Fruit fly (Drosophila melanogaster) whole organism, embryonic: ENCODE measurements around the gene Fer3.

Source experiments
- Atf6 ChIP-seq: fragments of 200-800 bp; sonication (Bioruptor generic); IDR thresholded peaks from 2 replicates; pipeline ENCODE4 v1.3.6; 2022; ENCODE audit warnings: missing biosample characterization, missing genetic modification characterization
- BtbVII ChIP-seq: fragments of 200-800 bp; sonication (Bioruptor generic); optimal IDR thresholded peaks from 3 replicates; lab custom pipeline; 2017; ENCODE audit warnings: missing biosample characterization, mild to moderate bottlenecking, missing genetic modification characterization
- CG10565 ChIP-seq: fragments of 200-800 bp; sonication (Bioruptor generic); optimal IDR thresholded peaks from 3 replicates; lab custom pipeline; 2016; ENCODE audit warnings: missing biosample characterization, mild to moderate bottlenecking, missing genetic modification characterization
- CG12299 ChIP-seq: fragments of 200-800 bp; sonication (Bioruptor generic); optimal IDR thresholded peaks from 2 replicates; lab custom pipeline; 2018; ENCODE audit warnings: missing biosample characterization, mild to moderate bottlenecking, missing genetic modification characterization
- CG15073 ChIP-seq: fragments of 200-800 bp; sonication (Bioruptor generic); optimal IDR thresholded peaks from 2 replicates; lab custom pipeline; 2016; ENCODE audit warnings: missing biosample characterization, missing genetic modification characterization
- CG1602 ChIP-seq: fragments of 200-800 bp; sonication (Bioruptor generic); optimal IDR thresholded peaks from 3 replicates; lab custom pipeline; 2016; ENCODE audit warnings: missing biosample characterization, missing genetic modification characterization
- CG1832 ChIP-seq: fragments of 200-800 bp; sonication (Bioruptor generic); optimal IDR thresholded peaks from 2 replicates; lab custom pipeline; 2017; ENCODE audit warnings: missing biosample characterization, mild to moderate bottlenecking, missing genetic modification characterization, inconsistent platforms
- CG18476 ChIP-seq: fragments of 200-800 bp; sonication (Bioruptor generic); optimal IDR thresholded peaks from 2 replicates; lab custom pipeline; 2016; ENCODE audit warnings: missing biosample characterization, mild to moderate bottlenecking, missing genetic modification characterization
- CG2120 ChIP-seq: fragments of 200-800 bp; sonication (Bioruptor generic); optimal IDR thresholded peaks from 3 replicates; lab custom pipeline; 2016; ENCODE audit warnings: missing biosample characterization, missing genetic modification characterization
- CG2129 ChIP-seq: fragments of 200-800 bp; sonication (Bioruptor generic); IDR thresholded peaks from 2 replicates; pipeline ENCODE4 v1.3.6; 2022; ENCODE audit warnings: missing biosample characterization, missing genetic modification characterization; ENCODE audit not compliant: partially characterized antibody
- CG3065 ChIP-seq: fragments of 200-800 bp; sonication (Bioruptor generic); optimal IDR thresholded peaks from 2 replicates; lab custom pipeline; 2016; ENCODE audit warnings: missing biosample characterization, missing genetic modification characterization
- CG3407 ChIP-seq: fragments of 200-800 bp; sonication (Bioruptor generic); optimal IDR thresholded peaks from 2 replicates; lab custom pipeline; 2018; ENCODE audit warnings: missing biosample characterization, mild to moderate bottlenecking, missing genetic modification characterization
- CG3995 ChIP-seq: fragments of 200-800 bp; sonication (Bioruptor generic); optimal IDR thresholded peaks from 3 replicates; lab custom pipeline; 2016; ENCODE audit warnings: missing biosample characterization, missing genetic modification characterization
- CG4360 ChIP-seq: fragments of 200-800 bp; sonication (Bioruptor generic); IDR thresholded peaks from 2 replicates; pipeline ENCODE4 v1.3.6; 2022; ENCODE audit warnings: missing biosample characterization, missing genetic modification characterization
- CG8290 ChIP-seq, 3 experiments: fragments of 200-800 bp; sonication (Bioruptor generic); optimal IDR thresholded peaks; 2 replicates each; lab custom pipeline; 2016 to 2019; ENCODE audit warnings: missing biosample characterization in 3 of 3, missing genetic modification characterization in 3 of 3, mild to moderate bottlenecking in 2 of 3, moderate library complexity in 1 of 3
- E2f1 ChIP-seq: fragments of 200-800 bp; sonication (Bioruptor generic); IDR thresholded peaks from 2 replicates; pipeline ENCODE4 v1.3.6; 2022; ENCODE audit warnings: missing biosample characterization, missing genetic modification characterization
- Fer1 ChIP-seq: fragments of 200-800 bp; sonication (Bioruptor generic); optimal IDR thresholded peaks from 2 replicates; lab custom pipeline; 2017; ENCODE audit warnings: missing biosample characterization, mild to moderate bottlenecking, missing genetic modification characterization
- Jarid2 ChIP-seq: fragments of 200-800 bp; sonication (Bioruptor generic); optimal IDR thresholded peaks from 3 replicates; lab custom pipeline; 2017; ENCODE audit warnings: mild to moderate bottlenecking, missing biosample characterization, missing genetic modification reagents, missing genetic modification characterization
- Med ChIP-seq: fragments of 200-800 bp; sonication (Bioruptor generic); peaks from one replicate; lab custom pipeline; 2016; ENCODE audit warnings: missing biosample characterization, missing genetic modification characterization, mild to moderate bottlenecking, inconsistent platforms, moderate library complexity
- Nf-YA ChIP-seq: fragments of 200-800 bp; sonication (Bioruptor generic); IDR thresholded peaks from 2 replicates; pipeline ENCODE4 v1.3.6; 2022; ENCODE audit warnings: missing biosample characterization, missing genetic modification characterization
- Pdp1 ChIP-seq, 2 experiments: fragments of 200-800 bp; sonication (Bioruptor generic); optimal IDR thresholded peaks; 3 replicates each; lab custom pipeline; 2016; ENCODE audit warnings: missing biosample characterization in 2 of 2, missing genetic modification characterization in 2 of 2, mild to moderate bottlenecking in 1 of 2, moderate library complexity in 1 of 2
- Poxn ChIP-seq: fragments of 200-800 bp; sonication (Bioruptor generic); IDR thresholded peaks from 2 replicates; pipeline ENCODE4 v1.3.6; 2022; ENCODE audit warnings: missing biosample characterization, missing genetic modification characterization
- Sox102F ChIP-seq: fragments of 200-800 bp; sonication (Bioruptor generic); optimal IDR thresholded peaks from 2 replicates; lab custom pipeline; 2018; ENCODE audit warnings: missing biosample characterization, mild to moderate bottlenecking, missing genetic modification characterization, moderate library complexity
- Vsx1 ChIP-seq: fragments of 200-800 bp; sonication (Bioruptor generic); optimal IDR thresholded peaks from 2 replicates; lab custom pipeline; 2017; ENCODE audit warnings: missing biosample characterization, mild to moderate bottlenecking, missing genetic modification characterization, missing genetic modification reagents
- ase ChIP-seq: fragments of 200-800 bp; sonication (Bioruptor generic); IDR thresholded peaks from 3 replicates; pipeline ENCODE4 v1.3.6; 2022; ENCODE audit warnings: missing biosample characterization, missing genetic modification characterization
- bsh ChIP-seq, 2 experiments: fragments of 200-800 bp; sonication (Bioruptor generic); optimal IDR thresholded peaks; 2 replicates each; lab custom pipeline; 2017 to 2018; ENCODE audit warnings: mild to moderate bottlenecking in 2 of 2, missing biosample characterization in 2 of 2, missing genetic modification characterization in 2 of 2, moderate library complexity in 1 of 2
- cato ChIP-seq: fragments of 200-800 bp; sonication (Bioruptor generic); optimal IDR thresholded peaks from 2 replicates; lab custom pipeline; 2016; ENCODE audit warnings: missing biosample characterization, missing genetic modification characterization, borderline replicate concordance
- caup ChIP-seq: fragments of 200-800 bp; sonication (Bioruptor generic); optimal IDR thresholded peaks from 3 replicates; lab custom pipeline; 2017; ENCODE audit warnings: missing biosample characterization, mild to moderate bottlenecking, missing genetic modification characterization, moderate library complexity; ENCODE audit not compliant: severe bottlenecking
- cg ChIP-seq: fragments of 200-800 bp; sonication (Bioruptor generic); optimal IDR thresholded peaks from 3 replicates; lab custom pipeline; 2019; ENCODE audit warnings: missing biosample characterization, mild to moderate bottlenecking, missing genetic modification characterization, moderate library complexity
- dm ChIP-seq: fragments of 200-800 bp; sonication (Bioruptor generic); optimal IDR thresholded peaks from 3 replicates; lab custom pipeline; 2016; ENCODE audit warnings: missing biosample characterization, missing genetic modification characterization
- fd3F ChIP-seq: fragments of 200-800 bp; sonication (Bioruptor generic); optimal IDR thresholded peaks from 2 replicates; lab custom pipeline; 2018; ENCODE audit warnings: missing biosample characterization, mild to moderate bottlenecking, missing genetic modification characterization, moderate library complexity
- gcm ChIP-seq: fragments of 200-800 bp; sonication (Bioruptor generic); optimal IDR thresholded peaks from 2 replicates; lab custom pipeline; 2019; ENCODE audit warnings: missing biosample characterization, mild to moderate bottlenecking, missing genetic modification characterization, moderate library complexity
- grn ChIP-seq: fragments of 200-800 bp; sonication (Bioruptor generic); optimal IDR thresholded peaks from 3 replicates; lab custom pipeline; 2017; ENCODE audit warnings: missing biosample characterization, missing genetic modification characterization
- hb ChIP-seq: fragments of 200-800 bp; sonication (Bioruptor generic); IDR thresholded peaks from 3 replicates; pipeline ENCODE4 v1.3.6; 2022; ENCODE audit warnings: missing biosample characterization, missing genetic modification characterization; ENCODE audit not compliant: partially characterized antibody
- insv ChIP-seq, 2 experiments: fragments of 200-800 bp; sonication (Bioruptor generic); optimal IDR thresholded peaks; 3 replicates each; lab custom pipeline; 2016 to 2018; ENCODE audit warnings: missing biosample characterization in 2 of 2, missing genetic modification characterization in 2 of 2
- klu ChIP-seq: fragments of 200-800 bp; sonication (Bioruptor generic); IDR thresholded peaks from 2 replicates; pipeline ENCODE4 v1.3.6; 2022; ENCODE audit warnings: missing biosample characterization, missing genetic modification characterization
- lab ChIP-seq: fragments of 200-800 bp; sonication (Bioruptor generic); optimal IDR thresholded peaks from 3 replicates; lab custom pipeline; 2017; ENCODE audit warnings: missing biosample characterization, missing genetic modification characterization, mild to moderate bottlenecking, moderate library complexity, missing genetic modification reagents
- lov ChIP-seq, 2 experiments: fragments of 200-800 bp in 1 of 2; fragments of >200 bp in 1 of 2; sonication (Bioruptor generic) in 1 of 2; IDR thresholded peaks in 1 of 2; optimal IDR thresholded peaks in 1 of 2; 2 replicates in 1 of 2; 3 replicates in 1 of 2; pipeline versions ENCODE4 v1.3.6 to Lab custom; 2017 to 2022; ENCODE audit warnings: missing biosample characterization in 1 of 2, missing genetic modification characterization in 1 of 2
- mam ChIP-seq: fragments of 200-800 bp; sonication (Bioruptor generic); optimal IDR thresholded peaks from 3 replicates; lab custom pipeline; 2016; ENCODE audit warnings: missing biosample characterization, missing genetic modification characterization
- pnt ChIP-seq: fragments of 200-800 bp; sonication (Bioruptor generic); optimal IDR thresholded peaks from 3 replicates; lab custom pipeline; 2016; ENCODE audit warnings: missing biosample characterization, missing genetic modification characterization
- psq ChIP-seq: fragments of 200-800 bp; sonication (Bioruptor generic); optimal IDR thresholded peaks from 2 replicates; lab custom pipeline; 2017; ENCODE audit warnings: missing biosample characterization, missing genetic modification characterization
- slp2 ChIP-seq: fragments of 200-800 bp; sonication (Bioruptor generic); optimal IDR thresholded peaks from 2 replicates; lab custom pipeline; 2016; ENCODE audit warnings: missing biosample characterization, missing genetic modification characterization
- sqz ChIP-seq: fragments of 200-800 bp; sonication (Bioruptor generic); optimal IDR thresholded peaks from 3 replicates; lab custom pipeline; 2018; ENCODE audit warnings: missing biosample characterization, mild to moderate bottlenecking, missing genetic modification characterization
- sug ChIP-seq: fragments of 200-800 bp; optimal IDR thresholded peaks from 2 replicates; lab custom pipeline; 2019; ENCODE audit warnings: missing biosample characterization, mild to moderate bottlenecking, missing genetic modification characterization, moderate library complexity
- tap ChIP-seq: fragments of 200-800 bp; optimal IDR thresholded peaks from 3 replicates; lab custom pipeline; 2019; ENCODE audit warnings: missing biosample characterization, mild to moderate bottlenecking, missing genetic modification characterization, moderate library complexity
- wor ChIP-seq: fragments of 200-800 bp; sonication (Bioruptor generic); IDR thresholded peaks from 2 replicates; pipeline ENCODE4 v1.3.6; 2022; ENCODE audit warnings: missing biosample characterization, missing genetic modification characterization
- yki ChIP-seq: fragments of >200 bp; optimal IDR thresholded peaks from 3 replicates; lab custom pipeline; 2018

Gene Fer3

DNA sequence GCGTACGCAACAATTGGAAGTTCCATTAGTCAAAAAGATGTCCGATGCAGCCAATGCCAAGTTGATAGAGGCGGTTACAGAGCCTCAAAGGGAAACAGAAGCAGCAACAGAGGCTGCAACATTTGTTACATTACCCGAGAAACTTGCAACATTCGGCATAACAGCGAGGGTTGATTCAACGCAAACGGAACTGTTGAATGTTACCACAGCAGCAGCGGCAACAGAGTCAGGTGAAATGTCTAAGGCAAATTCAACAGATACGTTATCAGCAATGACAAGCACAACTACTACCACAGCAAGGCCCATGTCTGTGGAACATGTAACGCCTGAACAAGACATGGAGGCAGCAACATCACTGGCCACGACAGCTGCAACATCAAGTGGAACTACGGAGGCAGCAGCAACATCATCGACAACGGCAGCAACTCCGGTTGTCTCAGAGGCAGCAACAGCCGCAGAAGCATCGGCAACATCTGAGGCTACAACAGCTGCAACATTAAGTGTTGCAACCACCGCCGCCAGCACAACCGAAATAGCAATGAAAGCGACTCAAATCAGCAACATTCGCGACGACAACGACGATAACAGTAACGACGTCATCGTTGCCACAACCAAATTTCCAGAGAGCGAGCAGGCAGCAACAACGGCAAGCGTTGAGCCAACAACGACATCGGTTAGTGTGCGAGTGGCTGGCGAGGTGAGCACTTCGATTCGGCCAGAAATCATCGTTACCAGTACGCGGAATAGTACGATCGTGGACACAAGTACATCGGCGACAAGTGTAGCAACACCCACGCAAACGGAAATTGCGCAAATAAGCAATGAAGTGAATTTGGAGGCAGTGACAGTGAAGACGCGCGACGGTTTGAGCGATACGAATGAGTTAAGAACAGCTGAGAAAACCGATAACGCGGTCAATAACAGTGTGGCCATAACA is 24.8 kb downstream of the Fer3 start:
- TF ChIP-seq CG3995 (GFP tag; lab: Kevin White, UChicago), result peak; percentile 88
- peak; percentile 66 for TF ChIP-seq Med (GFP tag; lab: Kevin White, UChicago)
- no peak for TF ChIP-seq insv (GFP tag; optimal IDR thresholded peaks at IDR 0.05; lab: Kevin White, UChicago)
- no peak for TF ChIP-seq Pdp1 (GFP tag; optimal IDR thresholded peaks at IDR 0.05; lab: Kevin White, UChicago)
- no peak for TF ChIP-seq dm
- TF ChIP-seq cato, result no peak
- no peak for TF ChIP-seq lov (optimal IDR thresholded peaks at IDR 0.05; lab: Kevin White, UChicago)
- TF ChIP-seq lov (GFP tag; IDR thresholded peaks at IDR 0.05; lab: Robert Waterston, UW), result no peak
- TF ChIP-seq Vsx1, result no peak
- no peak for TF ChIP-seq wor (GFP tag; lab: Robert Waterston, UW)
- no peak for TF ChIP-seq tap (tag; lab: Kevin White, UChicago)
- TF ChIP-seq bsh (GFP tag; optimal IDR thresholded peaks at IDR 0.05; lab: Kevin White, UChicago), result no peak
- no peak for TF ChIP-seq CG2120
- TF ChIP-seq CG18476 (GFP tag; lab: Kevin White, UChicago), result peak; percentile 99
- TF ChIP-seq lab (GFP tag; lab: Kevin White, UChicago), result peak; percentile 6
- no peak for TF ChIP-seq sqz (GFP tag; lab: Kevin White, UChicago)
- TF ChIP-seq CG15073 (GFP tag; lab: Kevin White, UChicago), result no peak
- TF ChIP-seq gcm (GFP tag; lab: Kevin White, UChicago), result no peak
- TF ChIP-seq fd3F (GFP tag; lab: Kevin White, UChicago), result no peak
- peak; percentile 6 for TF ChIP-seq cg (GFP tag; lab: Kevin White, UChicago)
- no peak for TF ChIP-seq CG1602
- TF ChIP-seq sug (tag; lab: Kevin White, UChicago), result peak; percentile 36
- TF ChIP-seq Atf6, result 0 out of 2 replicates have a peak, but pooled peaks have one; percentile 14
- TF ChIP-seq CG10565, result no peak
- TF ChIP-seq yki, result no peak
- no peak for TF ChIP-seq klu
- TF ChIP-seq Jarid2 (GFP tag; lab: Kevin White, UChicago), result peak; percentile 55
- no peak for TF ChIP-seq psq (GFP tag; lab: Kevin White, UChicago)
- no peak for TF ChIP-seq hb (GFP tag; lab: Robert Waterston, UW)
- no peak for TF ChIP-seq Sox102F (GFP tag; lab: Kevin White, UChicago)
- no peak for TF ChIP-seq Nf-YA (GFP tag; lab: Robert Waterston, UW)
- TF ChIP-seq CG1832 (GFP tag; lab: Kevin White, UChicago), result no peak
- no peak for TF ChIP-seq CG3407 (GFP tag; lab: Kevin White, UChicago)
- no peak for TF ChIP-seq CG12299 (tag; lab: Kevin White, UChicago)
- TF ChIP-seq CG3065, result no peak
- no peak for TF ChIP-seq ase (GFP tag; lab: Robert Waterston, UW)
- no peak for TF ChIP-seq grn (GFP tag; lab: Kevin White, UChicago)
- peak; percentile 64 for TF ChIP-seq BtbVII (GFP tag; lab: Kevin White, UChicago)
- no peak for TF ChIP-seq slp2
- TF ChIP-seq CG8290 (GFP tag; optimal IDR thresholded peaks at IDR 0.05; lab: Kevin White, UChicago), result no peak
- no peak for TF ChIP-seq CG8290 (tag; optimal IDR thresholded peaks at IDR 0.05; lab: Kevin White, UChicago)
- peak; percentile 13 for TF ChIP-seq Fer1 (GFP tag; lab: Kevin White, UChicago)
- no peak for TF ChIP-seq pnt (GFP tag; lab: Kevin White, UChicago)
- no peak for TF ChIP-seq mam (GFP tag; lab: Kevin White, UChicago)
- TF ChIP-seq caup (GFP tag; lab: Kevin White, UChicago), result peak; percentile 12
- TF ChIP-seq E2f1 (GFP tag; lab: Robert Waterston, UW), result no peak
- TF ChIP-seq CG2129 (GFP tag; lab: Robert Waterston, UW), result no peak
- TF ChIP-seq Poxn (GFP tag; lab: Robert Waterston, UW), result no peak
- no peak for TF ChIP-seq CG4360 (GFP tag; lab: Robert Waterston, UW)
